Fruit fly (Drosophila melanogaster): ENCODE measurements around the gene X11L.

DNA sequence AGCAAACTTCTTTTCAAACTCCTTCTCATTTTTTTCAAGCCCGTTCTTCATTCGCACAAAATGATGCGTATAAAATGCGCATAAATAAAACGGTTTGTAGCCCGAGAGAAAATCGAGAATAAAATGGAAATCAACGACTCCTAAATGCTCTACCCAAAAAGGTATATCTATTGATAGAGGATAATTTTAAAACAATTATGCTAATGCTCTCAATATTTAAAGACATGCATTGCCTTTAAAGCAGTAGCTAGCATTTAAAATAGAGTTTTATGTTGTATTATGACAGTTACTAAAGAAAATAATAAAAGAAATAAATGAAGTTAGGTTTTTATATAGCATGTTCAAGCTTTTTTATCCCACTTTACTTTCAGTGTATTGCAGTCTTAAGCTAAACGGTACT, 49.1 kb upstream of the X11L start:
- TF ChIP-seq Sin3A (optimal IDR thresholded peaks at IDR 0.05) (no peak), ttk (optimal IDR thresholded peaks at IDR 0.05) (no peak), Myc (optimal IDR thresholded peaks at IDR 0.05) (no peak), insv (optimal IDR thresholded peaks at IDR 0.05) (no peak), psq (optimal IDR thresholded peaks at IDR 0.05) (no peak)

Data from Kc167 (cell line).